Fruit fly (Drosophila melanogaster) whole organism, embryonic: ENCODE measurements around the gene CG7333.

ENCODE experiments used
- Ada2b ChIP-seq: fragments of 200-800 bp; sonication (Bioruptor generic); IDR thresholded peaks from 2 replicates; pipeline ENCODE4 v1.3.6; 2022; ENCODE audit warnings: missing biosample characterization, missing genetic modification characterization
- Awh ChIP-seq: fragments of 200-800 bp; sonication (Bioruptor generic); IDR thresholded peaks from 2 replicates; pipeline ENCODE4, ENCODE4 v1.3.6; 2022; ENCODE audit warnings: missing biosample characterization, missing genetic modification characterization
- C15 ChIP-seq: fragments of 200-800 bp; sonication (Bioruptor generic); IDR thresholded peaks from 3 replicates; pipeline ENCODE4 v1.3.6; 2022; ENCODE audit warnings: missing biosample characterization, missing genetic modification characterization
- CG10543 ChIP-seq: fragments of 200-800 bp; sonication (Bioruptor generic); optimal IDR thresholded peaks from 3 replicates; lab custom pipeline; 2017; ENCODE audit warnings: missing biosample characterization, mild to moderate bottlenecking, missing genetic modification characterization, moderate library complexity
- CG11504 ChIP-seq: fragments of 200-800 bp; sonication (Bioruptor generic); optimal IDR thresholded peaks from 3 replicates; lab custom pipeline; 2019; ENCODE audit warnings: missing biosample characterization, mild to moderate bottlenecking, missing genetic modification characterization, moderate library complexity
- CG12155 ChIP-seq: fragments of 200-800 bp; sonication (Bioruptor generic); optimal IDR thresholded peaks from 3 replicates; lab custom pipeline; 2016; ENCODE audit warnings: missing biosample characterization, missing genetic modification characterization
- CG12769 ChIP-seq: fragments of 200-800 bp; sonication (Bioruptor generic); optimal IDR thresholded peaks from 2 replicates; lab custom pipeline; 2019; ENCODE audit warnings: missing biosample characterization, mild to moderate bottlenecking, missing genetic modification characterization, moderate library complexity
- CG13296 ChIP-seq: fragments of 200-800 bp; sonication (Bioruptor generic); optimal IDR thresholded peaks from 3 replicates; lab custom pipeline; 2018; ENCODE audit warnings: missing biosample characterization, mild to moderate bottlenecking, missing genetic modification characterization
- CG14050 ChIP-seq: fragments of 200-800 bp; sonication (Bioruptor generic); IDR thresholded peaks from 3 replicates; pipeline ENCODE4 v1.3.6; 2022; ENCODE audit warnings: missing biosample characterization, missing genetic modification characterization
- CG1647 ChIP-seq: fragments of 200-800 bp; sonication (Bioruptor generic); optimal IDR thresholded peaks from 3 replicates; lab custom pipeline; 2016; ENCODE audit warnings: missing biosample characterization, missing genetic modification characterization
- CG2199 ChIP-seq: fragments of 200-800 bp; sonication (Bioruptor generic); IDR thresholded peaks from 3 replicates; pipeline ENCODE4 v1.3.6; 2022; ENCODE audit warnings: missing biosample characterization, missing genetic modification characterization
- CG33213 ChIP-seq: fragments of 200-800 bp; sonication (Bioruptor generic); optimal IDR thresholded peaks from 3 replicates; lab custom pipeline; 2016; ENCODE audit warnings: missing biosample characterization, missing genetic modification characterization
- CG34224 ChIP-seq: fragments of 200-800 bp; sonication (Bioruptor generic); IDR thresholded peaks from 3 replicates; pipeline ENCODE4 v1.3.6; 2022; ENCODE audit warnings: missing biosample characterization, missing genetic modification characterization; ENCODE audit not compliant: partially characterized antibody
- CG4360 ChIP-seq: fragments of 200-800 bp; sonication (Bioruptor generic); IDR thresholded peaks from 2 replicates; pipeline ENCODE4 v1.3.6; 2022; ENCODE audit warnings: missing biosample characterization, missing genetic modification characterization
- CG6813 ChIP-seq: fragments of 200-800 bp; sonication (Bioruptor generic); optimal IDR thresholded peaks from 2 replicates; lab custom pipeline; 2017; ENCODE audit warnings: missing biosample characterization, missing genetic modification characterization, mild to moderate bottlenecking, moderate library complexity, missing genetic modification reagents
- CG7786 ChIP-seq: fragments of 200-800 bp; sonication (Bioruptor generic); optimal IDR thresholded peaks from 2 replicates; lab custom pipeline; 2016; ENCODE audit warnings: missing biosample characterization, missing genetic modification characterization
- Deaf1 ChIP-seq: fragments of 200-800 bp; optimal IDR thresholded peaks from 3 replicates; lab custom pipeline; 2019; ENCODE audit warnings: missing biosample characterization, mild to moderate bottlenecking, missing genetic modification characterization, moderate library complexity
- Dp ChIP-seq: fragments of 200-800 bp; sonication (Bioruptor generic); optimal IDR thresholded peaks from 2 replicates; lab custom pipeline; 2018; ENCODE audit warnings: missing biosample characterization, mild to moderate bottlenecking, missing genetic modification characterization, moderate library complexity
- MESR4 ChIP-seq: fragments of 200-800 bp; sonication (Bioruptor generic); optimal IDR thresholded peaks from 2 replicates; lab custom pipeline; 2018; ENCODE audit warnings: missing biosample characterization, mild to moderate bottlenecking, missing genetic modification characterization, moderate library complexity
- Mes4 ChIP-seq: fragments of 200-800 bp; sonication (Bioruptor generic); optimal IDR thresholded peaks from 2 replicates; lab custom pipeline; 2016; ENCODE audit warnings: missing biosample characterization, missing genetic modification characterization
- ab ChIP-seq: fragments of 200-800 bp; sonication (Bioruptor generic); optimal IDR thresholded peaks from 2 replicates; lab custom pipeline; 2016; ENCODE audit warnings: missing biosample characterization, missing genetic modification characterization
- ara ChIP-seq: fragments of 200-800 bp; sonication (Bioruptor generic); IDR thresholded peaks from 2 replicates; pipeline ENCODE4 v1.3.6; 2022; ENCODE audit warnings: missing biosample characterization, missing genetic modification characterization
- bowl ChIP-seq: fragments of 200-800 bp; sonication (Bioruptor generic); IDR thresholded peaks from 2 replicates; pipeline ENCODE4 v1.3.6; 2022; ENCODE audit warnings: missing biosample characterization, missing genetic modification characterization
- bsh ChIP-seq, 2 experiments: fragments of 200-800 bp; sonication (Bioruptor generic); optimal IDR thresholded peaks; 2 replicates each; lab custom pipeline; 2017 to 2018; ENCODE audit warnings: mild to moderate bottlenecking in 2 of 2, missing biosample characterization in 2 of 2, missing genetic modification characterization in 2 of 2, moderate library complexity in 1 of 2
- da ChIP-seq: fragments of 200-800 bp; sonication (Bioruptor generic); optimal IDR thresholded peaks from 2 replicates; lab custom pipeline; 2016; ENCODE audit warnings: missing biosample characterization, missing genetic modification characterization
- dati ChIP-seq: fragments of 200-800 bp; sonication (Bioruptor generic); IDR thresholded peaks from 2 replicates; pipeline ENCODE4 v1.3.6; 2022; ENCODE audit warnings: missing biosample characterization, missing genetic modification characterization
- disco-r ChIP-seq: fragments of 200-800 bp; sonication (Bioruptor generic); optimal IDR thresholded peaks from 2 replicates; lab custom pipeline; 2016; ENCODE audit warnings: missing biosample characterization, missing genetic modification characterization
- exex ChIP-seq: fragments of 200-800 bp; sonication (Bioruptor generic); optimal IDR thresholded peaks from 4 replicates; lab custom pipeline; 2018; ENCODE audit warnings: missing biosample characterization, mild to moderate bottlenecking, missing genetic modification characterization, moderate library complexity
- hbn ChIP-seq: fragments of 200-800 bp; sonication (Bioruptor generic); IDR thresholded peaks from 2 replicates; pipeline ENCODE4 v1.3.6; 2022; ENCODE audit warnings: missing biosample characterization, missing genetic modification characterization; ENCODE audit not compliant: partially characterized antibody
- jumu ChIP-seq: fragments of 200-800 bp; sonication (Bioruptor generic); optimal IDR thresholded peaks from 3 replicates; lab custom pipeline; 2016; ENCODE audit warnings: missing biosample characterization, missing genetic modification characterization
- kay ChIP-seq: fragments of 200-800 bp; sonication (Bioruptor generic); optimal IDR thresholded peaks from 2 replicates; lab custom pipeline; 2016; ENCODE audit warnings: missing biosample characterization, missing genetic modification characterization
- lab ChIP-seq: fragments of 200-800 bp; sonication (Bioruptor generic); optimal IDR thresholded peaks from 3 replicates; lab custom pipeline; 2017; ENCODE audit warnings: missing biosample characterization, missing genetic modification characterization, mild to moderate bottlenecking, moderate library complexity, missing genetic modification reagents
- mirr ChIP-seq: fragments of 200-800 bp; sonication (Bioruptor generic); optimal IDR thresholded peaks from 3 replicates; lab custom pipeline; 2018; ENCODE audit warnings: missing biosample characterization, mild to moderate bottlenecking, missing genetic modification characterization
- mld ChIP-seq: fragments of 200-800 bp; sonication (Bioruptor generic); IDR thresholded peaks from 3 replicates; pipeline ENCODE4 v1.3.6; 2022; ENCODE audit warnings: missing biosample characterization, missing genetic modification characterization; ENCODE audit not compliant: partially characterized antibody
- nerfin-1 ChIP-seq: fragments of 200-800 bp; sonication (Bioruptor generic); optimal IDR thresholded peaks from 3 replicates; lab custom pipeline; 2019; ENCODE audit warnings: missing biosample characterization, mild to moderate bottlenecking, missing genetic modification characterization, moderate library complexity
- pan ChIP-seq, 4 experiments: fragments of >200 bp in 3 of 4; fragments of 200-800 bp in 1 of 4; sonication (Bioruptor generic) in 1 of 4; optimal IDR thresholded peaks in 3 of 4; IDR thresholded peaks in 1 of 4; 2 replicates each; pipeline versions ENCODE4 v1.3.6 to Lab custom; 2017 to 2022; ENCODE audit warnings: missing biosample characterization in 2 of 4, missing genetic modification characterization in 2 of 4, mixed read lengths in 1 of 4
- peb ChIP-seq: fragments of 200-800 bp; sonication (Bioruptor generic); IDR thresholded peaks from 2 replicates; pipeline ENCODE4 v1.3.6; 2022; ENCODE audit warnings: missing biosample characterization, missing genetic modification characterization
- pho ChIP-seq: fragments of 200-800 bp; sonication (Bioruptor generic); optimal IDR thresholded peaks from 2 replicates; lab custom pipeline; 2016; ENCODE audit warnings: missing biosample characterization, missing genetic modification characterization
- rib ChIP-seq: fragments of 200-800 bp; sonication (Bioruptor generic); IDR thresholded peaks from 2 replicates; pipeline ENCODE4 v1.3.6; 2022; ENCODE audit warnings: missing biosample characterization, missing genetic modification characterization
- run ChIP-seq: fragments of 200-800 bp; sonication (Bioruptor generic); optimal IDR thresholded peaks from 3 replicates; lab custom pipeline; 2018; ENCODE audit warnings: missing biosample characterization, mild to moderate bottlenecking, missing genetic modification characterization
- schlank ChIP-seq: fragments of 200-800 bp; sonication (Bioruptor generic); optimal IDR thresholded peaks from 2 replicates; lab custom pipeline; 2018; ENCODE audit warnings: missing biosample characterization, mild to moderate bottlenecking, missing genetic modification characterization
- sens ChIP-seq: fragments of 200-800 bp; sonication (Bioruptor generic); peaks from one replicate; lab custom pipeline; 2016; ENCODE audit warnings: missing biosample characterization, missing genetic modification characterization
- seq ChIP-seq: fragments of 200-800 bp; sonication (Bioruptor generic); IDR thresholded peaks from 2 replicates; pipeline ENCODE4 v1.3.6; 2022; ENCODE audit warnings: missing biosample characterization, missing genetic modification characterization
- sqz ChIP-seq: fragments of 200-800 bp; sonication (Bioruptor generic); optimal IDR thresholded peaks from 3 replicates; lab custom pipeline; 2018; ENCODE audit warnings: missing biosample characterization, mild to moderate bottlenecking, missing genetic modification characterization
- tio ChIP-seq: fragments of 200-800 bp; sonication (Bioruptor generic); optimal IDR thresholded peaks from 2 replicates; lab custom pipeline; 2017; ENCODE audit warnings: missing biosample characterization, missing genetic modification characterization, inconsistent platforms
- tll ChIP-seq, 2 experiments: fragments of 200-800 bp in 1 of 2; fragments of >200 bp in 1 of 2; sonication (Bioruptor generic) in 1 of 2; optimal IDR thresholded peaks; 2 replicates each; lab custom pipeline; 2017 to 2019; ENCODE audit warnings: missing biosample characterization in 2 of 2, missing genetic modification characterization in 2 of 2, mild to moderate bottlenecking in 1 of 2, moderate library complexity in 1 of 2
- toy ChIP-seq: fragments of 200-800 bp; sonication (Bioruptor generic); IDR thresholded peaks from 2 replicates; pipeline ENCODE4 v1.3.6; 2022; ENCODE audit warnings: missing biosample characterization, missing genetic modification characterization
- tup ChIP-seq: fragments of 200-800 bp; sonication (Bioruptor generic); optimal IDR thresholded peaks from 2 replicates; lab custom pipeline; 2016; ENCODE audit warnings: missing biosample characterization, mild to moderate bottlenecking, missing genetic modification characterization, moderate library complexity
- vvl ChIP-seq: fragments of 200-800 bp; sonication (Bioruptor generic); IDR thresholded peaks from 2 replicates; pipeline ENCODE4 v1.3.6; 2022; ENCODE audit warnings: missing biosample characterization, missing genetic modification characterization
- zen2 ChIP-seq: fragments of 200-800 bp; sonication (Bioruptor generic); IDR thresholded peaks from 3 replicates; pipeline ENCODE4 v1.3.6; 2022; ENCODE audit warnings: missing biosample characterization, missing genetic modification characterization; ENCODE audit not compliant: partially characterized antibody

Gene CG7333

DNA sequence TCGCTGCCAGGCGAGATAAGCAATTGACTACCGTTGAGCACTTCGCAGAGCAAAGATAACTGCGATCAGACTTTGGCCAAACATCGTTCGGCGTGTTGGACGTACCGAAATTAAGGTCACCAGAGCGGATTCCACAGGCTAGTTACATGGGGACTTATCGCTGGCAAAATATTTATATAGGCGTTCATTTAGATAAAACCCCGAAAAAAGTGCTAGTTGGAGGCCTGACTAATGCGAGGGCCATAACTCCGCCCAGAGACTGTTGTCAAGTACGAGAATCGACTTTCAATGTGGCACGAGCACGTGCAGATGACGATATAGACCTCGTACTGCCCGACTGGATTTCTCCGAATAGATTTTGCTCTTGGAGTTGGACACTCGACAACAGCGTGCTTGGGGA lies 19.5 kb downstream of the CG7333 start (continued):
- TF ChIP-seq mld (GFP tag; lab: Robert Waterston, UW), result no peak
- no peak for TF ChIP-seq schlank (tag; lab: Kevin White, UChicago)
- no peak for TF ChIP-seq zen2 (GFP tag; lab: Robert Waterston, UW)
- TF ChIP-seq sens (GFP tag; lab: Kevin White, UChicago), result peak; percentile 19
- no peak for TF ChIP-seq CG12155 (GFP tag; lab: Kevin White, UChicago)
- TF ChIP-seq tll (GFP tag; optimal IDR thresholded peaks at IDR 0.05; lab: Kevin White, UChicago), result no peak
- 0 out of 2 replicates have a peak, but pooled peaks have one; percentile 26 for TF ChIP-seq seq (GFP tag; lab: Robert Waterston, UW)
- no peak for TF ChIP-seq ara (GFP tag; lab: Robert Waterston, UW)
- TF ChIP-seq dati (GFP tag; lab: Robert Waterston, UW), result no peak
- 0 out of 3 replicates have a peak, but pooled peaks have one; percentile 44 for TF ChIP-seq CG2199 (GFP tag; lab: Robert Waterston, UW)
- TF ChIP-seq bsh (GFP tag; optimal IDR thresholded peaks at IDR 0.05; lab: Kevin White, UChicago), result no peak
- TF ChIP-seq pho (GFP tag; lab: Kevin White, UChicago), result no peak
- TF ChIP-seq CG14050, result no peak
- 0 out of 2 replicates have a peak, but pooled peaks have one; percentile 10 for TF ChIP-seq vvl (GFP tag; lab: Robert Waterston, UW)
- TF ChIP-seq CG10543 (GFP tag; lab: Kevin White, UChicago), result peak; percentile 16
- no peak for TF ChIP-seq CG1647 (GFP tag; lab: Kevin White, UChicago)
- no peak for TF ChIP-seq ab
- TF ChIP-seq da (GFP tag; lab: Kevin White, UChicago), result no peak
- TF ChIP-seq rib (GFP tag; lab: Robert Waterston, UW), result no peak
- TF ChIP-seq tio, result no peak
- no peak for TF ChIP-seq disco-r (GFP tag; lab: Kevin White, UChicago)
- no peak for TF ChIP-seq Ada2b (GFP tag; lab: Robert Waterston, UW)
- TF ChIP-seq CG34224 (GFP tag; lab: Robert Waterston, UW), result no peak
- TF ChIP-seq jumu (GFP tag; lab: Kevin White, UChicago), result no peak
- no peak for TF ChIP-seq CG11504
- no peak for TF ChIP-seq CG4360 (GFP tag; lab: Robert Waterston, UW)
- no peak for TF ChIP-seq Dp
- no peak for TF ChIP-seq pan (optimal IDR thresholded peaks at IDR 0.05; lab: Kevin White, UChicago)
- TF ChIP-seq pan (GFP tag; optimal IDR thresholded peaks at IDR 0.05 in 1 of 2, IDR thresholded peaks at IDR 0.05 in 1 of 2), result no peak
- peak; percentile 82 for TF ChIP-seq mirr (GFP tag; lab: Kevin White, UChicago)
- no peak for TF ChIP-seq hbn (GFP tag; lab: Robert Waterston, UW)
- TF ChIP-seq CG13296, result no peak
- TF ChIP-seq Mes4 (GFP tag; lab: Kevin White, UChicago), result no peak
- TF ChIP-seq Deaf1, result peak; percentile 28
- TF ChIP-seq tup (GFP tag; lab: Kevin White, UChicago), result no peak
- TF ChIP-seq sqz (GFP tag; lab: Kevin White, UChicago), result no peak
- TF ChIP-seq bowl (GFP tag; lab: Robert Waterston, UW), result no peak
- no peak for TF ChIP-seq C15 (GFP tag; lab: Robert Waterston, UW)
- no peak for TF ChIP-seq MESR4 (GFP tag; lab: Kevin White, UChicago)
- TF ChIP-seq nerfin-1 (tag; lab: Kevin White, UChicago), result no peak
- peak; percentile 61 for TF ChIP-seq exex (tag; lab: Kevin White, UChicago)
- no peak for TF ChIP-seq kay
- no peak for TF ChIP-seq CG33213 (GFP tag; lab: Kevin White, UChicago)
- no peak for TF ChIP-seq CG7786 (GFP tag; lab: Kevin White, UChicago)
- TF ChIP-seq Awh (GFP tag; lab: Robert Waterston, UW), result no peak
- no peak for TF ChIP-seq peb (GFP tag; lab: Robert Waterston, UW)
- no peak for TF ChIP-seq run (tag; lab: Kevin White, UChicago)
- peak; percentile 47 for TF ChIP-seq CG12769
- peak; percentile 28 for TF ChIP-seq lab (GFP tag; lab: Kevin White, UChicago)
- no peak for TF ChIP-seq CG6813 (GFP tag; lab: Kevin White, UChicago)
- TF ChIP-seq toy (GFP tag; lab: Robert Waterston, UW), result no peak
